Worm (Caenorhabditis elegans): Measurements from ENCODE around the gene mec-14.

Gene mec-14

ce11 chrIII:7146341-7146740 lies 46.5 kb downstream of the mec-14 start:
- no peak for TF ChIP-seq unc-62 (GFP tag; optimal IDR thresholded peaks at IDR 0.05)

ce11 chrIII:7144749-7145148 lies 48.0 kb downstream of the mec-14 start, which contains the start of gene glr-2:
Gene glr-2, minus strand, starts transcription at chrIII:7144959.
- no peak for TF ChIP-seq unc-62 (GFP tag; optimal IDR thresholded peaks at IDR 0.05)

ce11 chrIII:7142172-7142601 lies 50.6 kb downstream of the mec-14 start:
- TF ChIP-seq unc-62 (GFP tag; optimal IDR thresholded peaks at IDR 0.05) = no peak

DNA sequence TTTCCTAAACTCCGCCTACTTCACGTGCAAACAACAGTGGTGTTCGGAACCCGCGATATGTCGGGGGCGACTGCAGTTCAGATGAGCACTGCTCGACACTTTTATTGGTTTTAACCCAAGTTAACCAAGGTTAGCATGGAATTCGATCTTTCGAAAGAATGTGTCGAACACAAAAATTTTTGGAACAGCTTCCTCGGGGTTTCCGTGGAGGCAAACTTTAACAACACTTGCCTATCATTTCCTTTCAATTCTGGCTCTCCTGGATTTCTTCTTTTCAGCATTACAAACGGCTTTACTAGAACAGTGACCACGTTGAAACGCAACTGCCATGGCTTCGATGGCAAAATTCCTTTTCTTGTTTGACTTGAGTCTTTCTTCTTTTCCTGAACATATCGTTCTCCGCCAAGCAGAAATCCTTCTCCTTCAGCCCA lies 51.5 kb downstream of the mec-14 start:
- TF ChIP-seq unc-62 (GFP tag; optimal IDR thresholded peaks at IDR 0.05) = no peak

DNA sequence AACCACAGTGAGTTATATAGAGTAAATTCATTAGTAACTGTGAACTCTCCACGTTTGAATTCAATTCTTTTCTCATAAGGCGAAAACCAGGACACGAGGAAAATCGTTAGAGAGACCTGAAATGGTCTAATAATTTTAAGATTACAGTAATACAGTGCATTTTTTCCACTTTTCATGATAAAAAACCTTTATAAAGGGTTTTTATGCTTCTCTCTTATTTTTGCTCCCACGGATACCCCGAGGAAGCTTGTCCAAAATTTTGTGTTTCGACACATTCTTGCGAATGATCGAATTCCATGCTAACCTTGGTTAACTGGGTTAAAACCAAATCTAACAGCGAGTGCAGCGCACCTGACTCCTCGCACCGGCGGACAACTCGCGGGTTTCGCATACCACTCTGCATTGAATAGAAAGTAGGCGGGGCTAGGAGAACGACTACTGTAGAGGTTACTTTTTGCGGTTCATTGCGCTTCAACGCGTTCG lies 52.5 kb downstream of the mec-14 start:
- no peak for TF ChIP-seq unc-62 (GFP tag; optimal IDR thresholded peaks at IDR 0.05)
